Worm (Caenorhabditis elegans) whole organism, L2 larva: ENCODE measurements around the gene fax-1.

Experiments
- R02D3.7 ChIP-seq: fragments of 150-350 bp; optimal IDR thresholded peaks from 2 replicates; lab custom pipeline; 2014; ENCODE audit warnings: missing biosample characterization, missing genetic modification characterization
- Y55F3AM.14 ChIP-seq: fragments of 200-800 bp; sonication (Bioruptor generic); optimal IDR thresholded peaks from 2 replicates; lab custom pipeline; 2018; ENCODE audit warnings: mild to moderate bottlenecking, missing genetic modification characterization, missing compliant biosample characterization
- ZK546.5 ChIP-seq: sonication (generic microtip); optimal IDR thresholded peaks from 2 replicates; lab custom pipeline; 2017; ENCODE audit warnings: missing biosample characterization, missing genetic modification characterization
- alr-1 ChIP-seq: fragments of 150-350 bp; optimal IDR thresholded peaks from 2 replicates; lab custom pipeline; 2014; ENCODE audit warnings: missing biosample characterization, missing genetic modification characterization
- aly-2 ChIP-seq: fragments of 150-350 bp; optimal IDR thresholded peaks from 2 replicates; lab custom pipeline; 2014; ENCODE audit warnings: missing biosample characterization, missing genetic modification characterization
- ama-1 ChIP-seq: fragments of 150-350 bp; optimal IDR thresholded peaks from 2 replicates; lab custom pipeline; 2018; ENCODE audit warnings: inconsistent platforms
- ceh-16 ChIP-seq: fragments of 150-350 bp; optimal IDR thresholded peaks from 2 replicates; lab custom pipeline; 2014; ENCODE audit warnings: missing biosample characterization, missing genetic modification characterization
- ceh-82 ChIP-seq: fragments of 150-350 bp; optimal IDR thresholded peaks from 2 replicates; lab custom pipeline; 2014; ENCODE audit warnings: missing biosample characterization, missing genetic modification characterization
- crh-2 ChIP-seq: sonication (generic microtip); optimal IDR thresholded peaks from 2 replicates; lab custom pipeline; 2017; ENCODE audit warnings: missing biosample characterization, missing genetic modification characterization
- dmd-4 ChIP-seq: sonication (generic microtip); optimal IDR thresholded peaks from 2 replicates; lab custom pipeline; 2017; ENCODE audit warnings: missing biosample characterization, missing genetic modification characterization
- elt-1 ChIP-seq: fragments of 150-350 bp; optimal IDR thresholded peaks from 2 replicates; lab custom pipeline; 2014; ENCODE audit warnings: missing biosample characterization, missing genetic modification characterization
- fos-1 ChIP-seq: fragments of 150-350 bp; optimal IDR thresholded peaks from 2 replicates; lab custom pipeline; 2014; ENCODE audit warnings: missing biosample characterization, missing genetic modification characterization
- gmeb-1 ChIP-seq: fragments of 150-350 bp; optimal IDR thresholded peaks from 2 replicates; lab custom pipeline; 2014; ENCODE audit warnings: missing biosample characterization, missing genetic modification characterization
- lin-11 ChIP-seq: fragments of 150-350 bp; sonication (generic microtip); optimal IDR thresholded peaks from 2 replicates; lab custom pipeline; 2014; ENCODE audit warnings: missing biosample characterization, missing genetic modification characterization, inconsistent platforms, mixed read lengths
- lin-13 ChIP-seq: fragments of 150-350 bp; optimal IDR thresholded peaks from 2 replicates; lab custom pipeline; 2014; ENCODE audit warnings: missing biosample characterization, missing genetic modification reagents, missing genetic modification characterization
- lin-39 ChIP-seq: fragments of 150-350 bp; optimal IDR thresholded peaks from 2 replicates; lab custom pipeline; 2014; ENCODE audit warnings: missing biosample characterization, missing genetic modification reagents, missing genetic modification characterization
- mbf-1 ChIP-seq: sonication (generic microtip); optimal IDR thresholded peaks from 2 replicates; lab custom pipeline; 2017; ENCODE audit warnings: missing biosample characterization, missing genetic modification characterization
- mdl-1 ChIP-seq, 2 experiments: fragments of 150-350 bp in 1 of 2; sonication (generic microtip) in 1 of 2; optimal IDR thresholded peaks; 2 replicates each; lab custom pipeline; 2017; ENCODE audit warnings: missing biosample characterization in 2 of 2, missing genetic modification characterization in 2 of 2
- nhr-23 ChIP-seq: fragments of 150-350 bp; optimal IDR thresholded peaks from 2 replicates; lab custom pipeline; 2014; ENCODE audit warnings: missing biosample characterization, missing genetic modification reagents, missing genetic modification characterization
- nhr-237 ChIP-seq: fragments of 150-350 bp; optimal IDR thresholded peaks from 2 replicates; lab custom pipeline; 2014; ENCODE audit warnings: missing biosample characterization, missing genetic modification characterization
- nhr-6 ChIP-seq: fragments of 150-350 bp; optimal IDR thresholded peaks from 2 replicates; lab custom pipeline; 2014; ENCODE audit warnings: missing biosample characterization, missing genetic modification characterization
- sem-4 ChIP-seq: fragments of 150-350 bp; optimal IDR thresholded peaks from 2 replicates; lab custom pipeline; 2014; ENCODE audit warnings: missing biosample characterization, missing genetic modification reagents, missing genetic modification characterization
- skn-1 ChIP-seq: sonication (generic microtip); optimal IDR thresholded peaks from 2 replicates; lab custom pipeline; 2017; ENCODE audit warnings: missing biosample characterization, missing genetic modification characterization
- sma-3 ChIP-seq: sonication (generic microtip); optimal IDR thresholded peaks from 2 replicates; lab custom pipeline; 2016; ENCODE audit warnings: missing genetic modification reagents, missing genetic modification characterization, missing compliant biosample characterization
- sma-9 ChIP-seq, 2 experiments: fragments of 150-350 bp in 1 of 2; sonication (generic microtip) in 1 of 2; optimal IDR thresholded peaks; 2 replicates each; lab custom pipeline; 2014 to 2016; ENCODE audit warnings: missing genetic modification characterization in 2 of 2, mild to moderate bottlenecking in 1 of 2, missing biosample characterization in 1 of 2, missing compliant biosample characterization in 1 of 2, missing genetic modification reagents in 1 of 2, moderate library complexity in 1 of 2
- snpc-4 ChIP-seq: fragments of 150-350 bp; optimal IDR thresholded peaks from 2 replicates; lab custom pipeline; 2014; ENCODE audit warnings: missing biosample characterization, missing genetic modification characterization
- unc-39 ChIP-seq: fragments of 150-350 bp; optimal IDR thresholded peaks from 2 replicates; lab custom pipeline; 2014; ENCODE audit warnings: missing biosample characterization, missing genetic modification characterization
- unc-62 ChIP-seq: fragments of 150-350 bp; optimal IDR thresholded peaks from 2 replicates; lab custom pipeline; 2014; ENCODE audit warnings: missing biosample characterization, missing genetic modification reagents, missing genetic modification characterization
- zag-1 ChIP-seq: fragments of 150-350 bp; optimal IDR thresholded peaks from 2 replicates; lab custom pipeline; 2014; ENCODE audit warnings: missing biosample characterization, missing genetic modification characterization
- ztf-1 ChIP-seq: fragments of 200-800 bp; sonication (Bioruptor generic); conservative IDR thresholded peaks from 2 replicates; pipeline ENCODE4 v1.3.6; 2022; ENCODE audit warnings: missing genetic modification characterization, missing compliant biosample characterization
- ztf-11 ChIP-seq: sonication (generic microtip); optimal IDR thresholded peaks from 2 replicates; lab custom pipeline; 2017; ENCODE audit warnings: missing biosample characterization, missing genetic modification characterization
- ztf-4 ChIP-seq: fragments of 150-350 bp; optimal IDR thresholded peaks from 2 replicates; lab custom pipeline; 2014; ENCODE audit warnings: missing biosample characterization, missing genetic modification characterization

The fax-1 gene

DNA sequence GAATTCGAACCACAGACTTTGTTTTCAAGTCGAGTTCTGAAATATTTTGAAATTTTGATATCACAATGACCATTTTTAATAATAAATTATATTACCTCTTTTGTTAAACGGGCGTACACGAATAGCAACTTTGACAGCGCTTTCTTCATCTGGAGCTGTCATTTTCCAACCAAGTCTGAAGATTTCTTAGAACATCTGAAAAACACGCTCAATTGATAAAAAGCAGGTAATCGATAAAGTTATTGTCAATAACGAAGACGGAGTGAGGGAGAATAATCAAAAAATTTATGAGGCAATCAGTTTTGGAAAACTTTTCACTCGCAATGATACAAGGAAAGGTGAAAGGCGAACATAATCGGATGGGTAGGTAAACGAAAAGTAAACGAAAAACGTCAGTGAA lies 20.6 kb downstream of the fax-1 start, which contains the start of gene klp-4:
Gene klp-4 (minus strand): TSS at position 201 of the 400 bp plus-strand sequence.
- TF ChIP-seq ztf-11 (tag; lab: Kevin White, UChicago) (no peak), sem-4 (tag; lab: Kevin White, UChicago) (no peak), nhr-23 (tag; lab: Kevin White, UChicago) (no peak), skn-1 (tag; lab: Kevin White, UChicago) (no peak), nhr-237 (tag; lab: Kevin White, UChicago) (no peak), aly-2 (no peak), elt-1 (tag; lab: Kevin White, UChicago) (no peak), snpc-4 (tag; lab: Kevin White, UChicago) (no peak), R02D3.7 (tag; lab: Kevin White, UChicago) (no peak), unc-39 (tag; lab: Kevin White, UChicago) (no peak), ztf-1 (GFP tag; lab: Robert Waterston, UW) (no peak), lin-11 (tag; lab: Kevin White, UChicago) (no peak), lin-13 (GFP tag; lab: Kevin White, UChicago) (no peak), sma-3 (no peak)
- TF ChIP-seq, all 48 proteins: peak for 0

DNA sequence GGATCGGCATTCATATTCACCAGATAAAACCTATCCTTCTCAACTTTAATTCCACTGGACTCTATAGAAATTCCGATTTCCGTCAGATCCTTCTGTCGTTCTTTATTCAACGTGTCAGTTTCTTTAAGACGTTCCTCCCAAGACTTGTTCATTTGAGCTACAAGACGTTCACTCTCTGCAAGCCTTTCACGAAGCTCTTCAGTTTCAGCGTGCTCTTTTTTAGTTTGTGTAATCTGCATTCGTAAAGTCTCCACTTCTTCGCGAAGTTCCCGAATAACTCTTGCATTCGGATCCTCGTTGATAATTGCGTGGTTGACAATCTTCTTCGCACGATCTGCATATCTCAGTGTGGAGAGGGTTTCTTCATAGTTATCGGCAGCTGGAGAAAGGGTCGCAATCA lies 22.4 kb downstream of the fax-1 start:
- TF ChIP-seq aly-2 (no peak), nhr-237 (tag; lab: Kevin White, UChicago) (no peak), alr-1 (tag; lab: Kevin White, UChicago) (no peak), unc-39 (tag; lab: Kevin White, UChicago) (no peak), R02D3.7 (tag; lab: Kevin White, UChicago) (no peak), ama-1 (lab: Kevin White, UChicago) (no peak), dmd-4 (tag; lab: Kevin White, UChicago) (no peak), zag-1 (tag; lab: Kevin White, UChicago) (no peak), crh-2 (tag; lab: Kevin White, UChicago) (no peak), ztf-11 (tag; lab: Kevin White, UChicago) (no peak), lin-13 (GFP tag; lab: Kevin White, UChicago) (no peak), nhr-6 (tag; lab: Kevin White, UChicago) (no peak), ceh-16 (tag; lab: Kevin White, UChicago) (no peak), ztf-4 (tag; lab: Kevin White, UChicago) (no peak)

DNA sequence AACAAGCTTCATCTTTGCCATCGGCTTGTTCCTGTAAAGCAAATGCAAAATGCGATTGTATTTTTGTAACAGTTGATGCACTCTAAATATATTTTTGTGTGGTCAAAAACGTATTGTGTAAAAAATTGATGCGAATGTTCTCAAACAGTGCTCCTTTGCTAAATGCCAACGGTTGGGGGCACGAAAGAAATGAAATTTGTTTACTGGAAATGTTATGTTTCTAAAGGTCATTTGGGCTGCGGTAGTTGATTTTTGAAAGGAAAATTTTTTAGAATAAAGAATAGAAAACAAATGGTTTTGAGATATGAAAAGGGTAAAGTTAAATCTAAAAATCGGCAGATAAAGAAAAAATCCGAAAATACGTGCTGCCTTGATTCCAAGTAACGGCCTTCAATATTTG lies 28.7 kb downstream of the fax-1 start, which contains the start of gene C15C7.6:
Gene C15C7.6 (minus strand): TSS at position 101 of the 400 bp plus-strand sequence.
- TF ChIP-seq gmeb-1 = no peak
- no peak for TF ChIP-seq mdl-1 (tag; optimal IDR thresholded peaks at IDR 0.05; lab: Kevin White, UChicago)
- TF ChIP-seq ceh-82 (tag; lab: Kevin White, UChicago) = no peak
- TF ChIP-seq ZK546.5 (tag; lab: Kevin White, UChicago) = no peak
- TF ChIP-seq ztf-11 (tag; lab: Kevin White, UChicago) = no peak
- TF ChIP-seq lin-11 (tag; lab: Kevin White, UChicago) = no peak
- no peak for TF ChIP-seq mbf-1 (tag; lab: Kevin White, UChicago)
- no peak for TF ChIP-seq nhr-23 (tag; lab: Kevin White, UChicago)
- TF ChIP-seq skn-1 (tag; lab: Kevin White, UChicago) = no peak
- no peak for TF ChIP-seq ztf-4 (tag; lab: Kevin White, UChicago)
- TF ChIP-seq crh-2 (tag; lab: Kevin White, UChicago) = no peak
- TF ChIP-seq sma-9 (GFP tag; optimal IDR thresholded peaks at IDR 0.05; lab: Kevin White, UChicago) = no peak
- TF ChIP-seq sma-9 (tag; optimal IDR thresholded peaks at IDR 0.05; lab: Kevin White, UChicago) = no peak
- no peak for TF ChIP-seq sem-4 (tag; lab: Kevin White, UChicago)
- TF ChIP-seq lin-39 = no peak
- TF ChIP-seq unc-62 (GFP tag; lab: Kevin White, UChicago) = no peak

DNA sequence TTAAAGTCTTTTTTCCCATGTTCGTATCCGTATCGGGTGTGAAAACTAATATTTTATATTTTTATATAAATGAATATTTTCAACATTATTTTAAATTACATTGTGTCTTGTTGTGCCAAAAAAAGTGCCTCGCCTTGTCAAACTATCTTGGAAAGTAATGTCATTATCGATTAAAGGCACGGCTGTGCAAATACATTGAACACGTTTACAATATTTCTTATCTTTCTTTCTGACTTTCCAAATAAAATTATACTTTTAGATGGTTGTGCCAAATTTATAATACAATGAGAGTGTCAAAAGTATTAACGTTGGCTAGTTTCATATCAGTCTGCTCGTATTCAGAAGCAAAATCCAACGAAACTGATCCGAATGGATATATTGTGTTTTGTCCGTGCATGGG lies 33.6 kb downstream of the fax-1 start, which contains the start of gene pfut-1:
Gene pfut-1 (plus strand): TSS at position 258 of the 400 bp plus-strand sequence.
- TF ChIP-seq fos-1 (tag; lab: Kevin White, UChicago) (peak; percentile 17), nhr-237 (tag; lab: Kevin White, UChicago) (no peak)

DNA sequence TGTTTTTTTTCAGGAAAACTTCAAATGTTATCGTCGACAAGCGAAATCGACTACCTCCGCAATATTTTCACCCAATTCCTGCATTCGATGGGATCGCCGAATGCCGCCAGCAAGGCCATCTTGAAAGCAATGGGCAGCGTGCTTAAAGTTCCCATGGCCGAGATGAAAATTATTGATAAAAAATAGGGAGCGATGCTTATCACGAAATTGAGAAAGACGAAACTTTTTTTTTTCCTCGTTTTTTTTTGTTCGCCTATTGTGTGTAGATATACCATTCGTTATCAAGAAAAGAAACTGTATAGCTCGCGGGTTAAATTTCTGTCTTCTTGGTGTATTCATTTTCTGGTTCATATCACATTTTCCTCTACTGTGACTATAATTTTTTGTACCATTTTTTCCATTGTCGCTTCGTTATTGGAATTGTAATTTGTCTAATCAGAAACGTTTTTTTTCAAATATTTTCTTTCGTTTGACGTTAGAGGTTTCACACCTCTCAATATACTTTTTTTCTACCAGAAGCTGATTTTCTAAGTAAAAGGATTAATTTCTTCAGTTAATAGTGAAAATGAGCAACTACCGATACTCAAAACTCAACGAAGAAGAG lies 35.1 kb downstream of the fax-1 start, which contains the start of gene syx-6:
Gene syx-6 (plus strand): TSS at position 554 of the 604 bp plus-strand sequence.
- TF ChIP-seq Y55F3AM.14 = no peak
- peak; percentile 6 for TF ChIP-seq elt-1 (tag; lab: Kevin White, UChicago)
